Worm (Caenorhabditis elegans) whole organism, L4 larva: ENCODE data around the gene smvt-1.
A peak's percentile ranks its signal among the peaks of the same experiment; 100 is the strongest.

Experiments used
- F26F4.8 ChIP-seq: fragments of 200-800 bp; sonication (Bioruptor generic); conservative IDR thresholded peaks from 2 replicates; pipeline ENCODE4 v1.3.6; 2022; ENCODE audit warnings: missing genetic modification characterization, missing compliant biosample characterization
- F44E2.7 ChIP-seq: fragments of 200-800 bp; sonication (Bioruptor generic); IDR thresholded peaks from 2 replicates; pipeline ENCODE4 v2.1.2; 2022; ENCODE audit warnings: missing genetic modification characterization, missing compliant biosample characterization
- R02D3.7 ChIP-seq: fragments of 150-350 bp; sonication (generic microtip); optimal IDR thresholded peaks from 3 replicates; lab custom pipeline; 2014; ENCODE audit warnings: missing biosample characterization, missing genetic modification characterization
- T26A8.4 ChIP-seq: fragments of 200-800 bp; sonication (Bioruptor generic); IDR thresholded peaks from 2 replicates; pipeline ENCODE4 v1.3.6; 2022; ENCODE audit warnings: missing genetic modification characterization, missing compliant biosample characterization
- Y75B8A.6 ChIP-seq: fragments of 200-800 bp; sonication (Bioruptor generic); IDR thresholded peaks from 2 replicates; pipeline ENCODE4 v1.3.6; 2022; ENCODE audit warnings: missing genetic modification reagents, missing genetic modification characterization, missing compliant biosample characterization
- ZK337.2 ChIP-seq: fragments of 200-800 bp; sonication (Bioruptor generic); IDR thresholded peaks from 2 replicates; pipeline ENCODE4 v1.3.6; 2022; ENCODE audit warnings: missing genetic modification reagents, missing genetic modification characterization, missing compliant biosample characterization
- ZK546.5 ChIP-seq, 2 experiments: sonication (generic microtip); optimal IDR thresholded peaks; 2 replicates each; lab custom pipeline; 2017; ENCODE audit warnings: missing biosample characterization in 2 of 2, missing genetic modification characterization in 2 of 2
- aha-1 ChIP-seq: fragments of 150-350 bp; peaks from one replicate; lab custom pipeline; 2014; ENCODE audit warnings: missing biosample characterization, missing genetic modification characterization
- ceh-20 ChIP-seq: fragments of 200-800 bp; sonication (Bioruptor generic); IDR thresholded peaks from 2 replicates; pipeline ENCODE4 v1.3.6; 2022; ENCODE audit warnings: missing genetic modification reagents, missing genetic modification characterization, missing compliant biosample characterization
- ceh-28 ChIP-seq: fragments of 150-350 bp; optimal IDR thresholded peaks from 2 replicates; lab custom pipeline; 2014; ENCODE audit warnings: missing biosample characterization, missing genetic modification reagents, missing genetic modification characterization
- ceh-32 ChIP-seq: sonication (generic microtip); optimal IDR thresholded peaks from 2 replicates; lab custom pipeline; 2016; ENCODE audit warnings: mild to moderate bottlenecking, missing genetic modification characterization, missing compliant biosample characterization; ENCODE audit not compliant: poor library complexity
- ceh-44 ChIP-seq: fragments of 200-800 bp; sonication (Bioruptor generic); IDR thresholded peaks from 2 replicates; pipeline ENCODE4 v1.3.6; 2022; ENCODE audit warnings: missing genetic modification reagents, missing genetic modification characterization, missing compliant biosample characterization
- ceh-62 ChIP-seq: sonication (generic microtip); optimal IDR thresholded peaks from 2 replicates; lab custom pipeline; 2017; ENCODE audit warnings: missing biosample characterization, missing genetic modification characterization
- ces-1 ChIP-seq: fragments of 150-350 bp; sonication (generic microtip); optimal IDR thresholded peaks from 4 replicates; lab custom pipeline; 2014; ENCODE audit warnings: missing biosample characterization, missing genetic modification reagents, missing genetic modification characterization
- cey-2 ChIP-seq: sonication (generic microtip); optimal IDR thresholded peaks from 3 replicates; lab custom pipeline; 2017; ENCODE audit warnings: missing genetic modification characterization, mild to moderate bottlenecking, missing compliant biosample characterization, antibody characterized with exemption, borderline replicate concordance; ENCODE audit not compliant: insufficient read depth
- ctbp-1 ChIP-seq: fragments of 200-800 bp; sonication (Bioruptor generic); IDR thresholded peaks from 2 replicates; pipeline ENCODE4 v1.3.6; 2022; ENCODE audit warnings: missing genetic modification reagents, missing genetic modification characterization, missing compliant biosample characterization
- daf-12 ChIP-seq: fragments of 150-350 bp; optimal IDR thresholded peaks from 2 replicates; lab custom pipeline; 2014; ENCODE audit warnings: missing biosample characterization, missing genetic modification reagents, missing genetic modification characterization
- daf-16 ChIP-seq, 3 experiments: sonication (generic microtip); optimal IDR thresholded peaks; 2 replicates each; lab custom pipeline; 2016 to 2017; ENCODE audit warnings: missing genetic modification characterization in 3 of 3, missing genetic modification reagents in 3 of 3, mild to moderate bottlenecking in 2 of 3, missing compliant biosample characterization in 2 of 3, missing biosample characterization in 1 of 3, moderate library complexity in 1 of 3
- dmd-8 ChIP-seq: fragments of 200-800 bp; sonication (Bioruptor generic); IDR thresholded peaks from 2 replicates; pipeline ENCODE4 v1.3.6; 2022; ENCODE audit warnings: missing genetic modification characterization, missing compliant biosample characterization
- dmd-9 ChIP-seq: fragments of 200-800 bp; sonication (Bioruptor generic); IDR thresholded peaks from 2 replicates; pipeline ENCODE4 v1.3.6; 2022; ENCODE audit warnings: missing genetic modification reagents, missing genetic modification characterization, missing compliant biosample characterization
- fos-1 ChIP-seq: fragments of 150-350 bp; optimal IDR thresholded peaks from 2 replicates; lab custom pipeline; 2014; ENCODE audit warnings: missing biosample characterization, missing genetic modification characterization
- hlh-11 ChIP-seq: fragments of 200-800 bp; sonication (Bioruptor generic); optimal IDR thresholded peaks from 2 replicates; lab custom pipeline; 2018; ENCODE audit warnings: mild to moderate bottlenecking, missing genetic modification characterization, missing compliant biosample characterization
- hlh-30 ChIP-seq: sonication (generic microtip); optimal IDR thresholded peaks from 2 replicates; lab custom pipeline; 2017; ENCODE audit warnings: antibody characterized with exemption, mild to moderate bottlenecking, missing genetic modification characterization, missing compliant biosample characterization; ENCODE audit not compliant: insufficient read depth
- hmg-1.1 ChIP-seq: fragments of 200-800 bp; sonication (Bioruptor generic); IDR thresholded peaks from 2 replicates; pipeline ENCODE4 v1.3.6; 2022; ENCODE audit warnings: missing genetic modification reagents, missing genetic modification characterization, missing compliant biosample characterization
- jun-1 ChIP-seq: fragments of 150-350 bp; optimal IDR thresholded peaks from 2 replicates; lab custom pipeline; 2014; ENCODE audit warnings: missing biosample characterization, missing genetic modification reagents, missing genetic modification characterization
- lim-7 ChIP-seq: fragments of 200-800 bp; sonication (Bioruptor generic); IDR thresholded peaks from 2 replicates; pipeline ENCODE4 v1.3.6; 2022; ENCODE audit warnings: missing genetic modification characterization, missing compliant biosample characterization
- lin-13 ChIP-seq: fragments of 150-350 bp; optimal IDR thresholded peaks from 2 replicates; lab custom pipeline; 2014; ENCODE audit warnings: missing biosample characterization, missing genetic modification reagents, missing genetic modification characterization
- lin-39 ChIP-seq: fragments of 150-350 bp; optimal IDR thresholded peaks from 2 replicates; lab custom pipeline; 2014; ENCODE audit warnings: missing biosample characterization, missing genetic modification reagents, missing genetic modification characterization
- lir-3 ChIP-seq: sonication (generic microtip); optimal IDR thresholded peaks from 2 replicates; lab custom pipeline; 2016; ENCODE audit warnings: mild to moderate bottlenecking, missing genetic modification characterization, missing compliant biosample characterization
- madf-9 ChIP-seq: fragments of 200-800 bp; sonication (Bioruptor generic); conservative IDR thresholded peaks from 2 replicates; pipeline ENCODE4 v1.3.6; 2022; ENCODE audit warnings: missing genetic modification reagents, missing genetic modification characterization, missing compliant biosample characterization
- mdl-1 ChIP-seq, 2 experiments: fragments of 150-350 bp in 1 of 2; sonication (generic microtip) in 1 of 2; optimal IDR thresholded peaks; 2 replicates each; lab custom pipeline; 2014 to 2017; ENCODE audit warnings: missing biosample characterization in 2 of 2, missing genetic modification characterization in 2 of 2
- mep-1 ChIP-seq: fragments of 150-350 bp; sonication (generic microtip); optimal IDR thresholded peaks from 3 replicates; lab custom pipeline; 2014; ENCODE audit warnings: missing biosample characterization, missing genetic modification characterization
- mes-2 ChIP-seq: sonication (generic microtip); optimal IDR thresholded peaks from 2 replicates; lab custom pipeline; 2016; ENCODE audit warnings: missing genotype, mild to moderate bottlenecking, missing genetic modification characterization, missing compliant biosample characterization; ENCODE audit not compliant: poor library complexity, severe bottlenecking
- mxl-3 ChIP-seq: fragments of 200-800 bp; sonication (Bioruptor generic); optimal IDR thresholded peaks from 2 replicates; lab custom pipeline; 2018; ENCODE audit warnings: mild to moderate bottlenecking, missing genetic modification characterization, missing compliant biosample characterization
- nhr-11 ChIP-seq: fragments of 150-350 bp; optimal IDR thresholded peaks from 2 replicates; lab custom pipeline; 2014; ENCODE audit warnings: missing biosample characterization, missing genetic modification characterization
- nhr-237 ChIP-seq: sonication (generic microtip); optimal IDR thresholded peaks from 2 replicates; lab custom pipeline; 2017; ENCODE audit warnings: missing biosample characterization, missing genetic modification characterization
- nhr-28 ChIP-seq: fragments of 150-350 bp; optimal IDR thresholded peaks from 2 replicates; lab custom pipeline; 2014; ENCODE audit warnings: missing biosample characterization, missing genetic modification characterization
- nhr-6 ChIP-seq: fragments of 150-350 bp; optimal IDR thresholded peaks from 2 replicates; lab custom pipeline; 2014; ENCODE audit warnings: missing biosample characterization, missing genetic modification characterization
- pha-4 ChIP-seq, 2 experiments: fragments of 150-350 bp in 1 of 2; fragments of 200-800 bp in 1 of 2; sonication (Bioruptor generic) in 1 of 2; IDR thresholded peaks in 1 of 2; optimal IDR thresholded peaks in 1 of 2; 2 replicates each; pipeline versions ENCODE4 v1.3.6 to Lab custom; 2014 to 2022; ENCODE audit warnings: missing genetic modification characterization in 2 of 2, missing genetic modification reagents in 2 of 2, missing biosample characterization in 1 of 2, missing compliant biosample characterization in 1 of 2
- php-3 ChIP-seq: fragments of 200-800 bp; sonication (Bioruptor generic); IDR thresholded peaks from 2 replicates; pipeline ENCODE4 v1.3.6; 2022; ENCODE audit warnings: missing genetic modification reagents, missing genetic modification characterization, missing compliant biosample characterization
- saeg-2 ChIP-seq: fragments of 200-800 bp; sonication (Bioruptor generic); IDR thresholded peaks from 2 replicates; pipeline ENCODE4 v1.3.6; 2022; ENCODE audit warnings: missing genetic modification reagents, missing genetic modification characterization, missing compliant biosample characterization
- sdz-12 ChIP-seq: fragments of 200-800 bp; sonication (Bioruptor generic); optimal IDR thresholded peaks from 2 replicates; lab custom pipeline; 2018; ENCODE audit warnings: mild to moderate bottlenecking, missing genetic modification characterization, missing compliant biosample characterization
- snpc-1.2 ChIP-seq: fragments of 200-800 bp; sonication (Bioruptor generic); IDR thresholded peaks from 2 replicates; pipeline ENCODE4 v1.3.6; 2022; ENCODE audit warnings: missing genetic modification reagents, missing genetic modification characterization, missing compliant biosample characterization
- snpc-4 ChIP-seq: fragments of 150-350 bp; optimal IDR thresholded peaks from 2 replicates; lab custom pipeline; 2014; ENCODE audit warnings: missing biosample characterization, missing genetic modification characterization
- spr-1 ChIP-seq: sonication (generic microtip); optimal IDR thresholded peaks from 2 replicates; lab custom pipeline; 2016; ENCODE audit warnings: mild to moderate bottlenecking, missing genetic modification characterization, missing compliant biosample characterization
- unc-130 ChIP-seq: sonication (generic microtip); optimal IDR thresholded peaks from 2 replicates; lab custom pipeline; 2016; ENCODE audit warnings: missing genetic modification reagents, missing genetic modification characterization, missing compliant biosample characterization
- unc-39 ChIP-seq: sonication (generic microtip); optimal IDR thresholded peaks from 2 replicates; lab custom pipeline; 2017; ENCODE audit warnings: missing biosample characterization, missing genetic modification characterization
- zfp-3 ChIP-seq: fragments of 200-800 bp; sonication (Bioruptor generic); conservative IDR thresholded peaks from 2 replicates; pipeline ENCODE4 v1.3.6; 2022; ENCODE audit warnings: missing genetic modification reagents, missing genetic modification characterization, missing compliant biosample characterization
- zip-11 ChIP-seq: fragments of 200-800 bp; sonication (Bioruptor generic); IDR thresholded peaks from 2 replicates; pipeline ENCODE4 v1.3.6; 2022; ENCODE audit warnings: missing genetic modification characterization, missing compliant biosample characterization
- zip-2 ChIP-seq: fragments of 150-350 bp; optimal IDR thresholded peaks from 2 replicates; lab custom pipeline; 2014; ENCODE audit warnings: missing biosample characterization, missing genetic modification characterization
- ztf-11 ChIP-seq: fragments of 150-350 bp; optimal IDR thresholded peaks from 2 replicates; lab custom pipeline; 2014; ENCODE audit warnings: missing biosample characterization, missing genetic modification characterization

Gene smvt-1

DNA sequence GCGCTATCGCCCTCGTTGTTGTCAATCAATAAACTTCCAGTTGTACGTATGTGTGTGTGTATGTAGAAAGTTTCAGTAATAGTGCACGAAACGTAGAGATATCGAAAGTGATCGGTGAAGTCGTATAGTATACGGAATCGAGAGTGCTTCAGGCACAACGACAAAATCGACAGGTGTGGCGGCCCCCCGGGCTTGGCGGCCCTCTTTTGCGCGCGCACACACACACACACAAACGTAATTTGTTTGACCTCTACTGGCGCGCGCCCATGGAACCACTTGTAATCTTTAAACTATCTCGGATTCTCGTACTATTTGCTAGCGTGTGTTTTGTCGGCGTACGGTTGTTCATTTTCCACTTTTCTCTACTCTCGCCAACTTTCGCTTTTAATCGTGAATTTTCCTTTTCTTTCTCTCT lies 42.8 kb upstream of the smvt-1 start (continued):
- TF ChIP-seq ztf-11 (tag; lab: Kevin White, UChicago): no peak
- no peak for TF ChIP-seq saeg-2 (GFP tag; lab: Robert Waterston, UW)
- TF ChIP-seq ces-1 (GFP tag; lab: Kevin White, UChicago): no peak
- no peak for TF ChIP-seq pha-4 (GFP tag; IDR thresholded peaks at IDR 0.05; lab: Robert Waterston, UW)
- no peak for TF ChIP-seq pha-4 (tag; optimal IDR thresholded peaks at IDR 0.05; lab: Kevin White, UChicago)
- no peak for TF ChIP-seq cey-2 (tag; lab: Kevin White, UChicago)
- 0 out of 2 replicates have a peak, but pooled peaks have one; percentile 27 for TF ChIP-seq hmg-1.1
- TF ChIP-seq ceh-28 (tag; lab: Kevin White, UChicago): no peak
- TF ChIP-seq spr-1 (tag; lab: Kevin White, UChicago): no peak
- no peak for TF ChIP-seq unc-130 (GFP tag; lab: Kevin White, UChicago)
- peak; percentile 61 for TF ChIP-seq mxl-3 (GFP tag; lab: Kevin White, UChicago)
- no peak for TF ChIP-seq lin-13 (GFP tag; lab: Kevin White, UChicago)
- TF ChIP-seq mdl-1 (tag; optimal IDR thresholded peaks at IDR 0.05; lab: Kevin White, UChicago): peak in 1 of 2 experiments; percentile 37
- TF ChIP-seq unc-39 (tag; lab: Kevin White, UChicago): no peak
- TF ChIP-seq dmd-8 (GFP tag; lab: Robert Waterston, UW): no peak
- no peak for TF ChIP-seq daf-16 (GFP tag; optimal IDR thresholded peaks at IDR 0.05; lab: Kevin White, UChicago)
- peak; percentile 48 for TF ChIP-seq daf-16 (tag; optimal IDR thresholded peaks at IDR 0.05; lab: Kevin White, UChicago)
- no peak for TF ChIP-seq sdz-12 (GFP tag; lab: Kevin White, UChicago)
- TF ChIP-seq zfp-3: no peak
- no peak for TF ChIP-seq Y75B8A.6 (GFP tag; lab: Robert Waterston, UW)
- TF ChIP-seq lin-39 (tag; lab: Kevin White, UChicago): no peak
- no peak for TF ChIP-seq nhr-237
- no peak for TF ChIP-seq F26F4.8 (GFP tag; lab: Robert Waterston, UW)
- TF ChIP-seq zip-2 (tag; lab: Kevin White, UChicago): no peak
- no peak for TF ChIP-seq ceh-32 (tag; lab: Kevin White, UChicago)
- no peak for TF ChIP-seq zip-11 (GFP tag; lab: Robert Waterston, UW)
- 0 out of 2 replicates have a peak, but pooled peaks have one; percentile 49 for TF ChIP-seq T26A8.4
- TF ChIP-seq mes-2 (tag; lab: Kevin White, UChicago): peak; percentile 39
- TF ChIP-seq nhr-6 (tag; lab: Kevin White, UChicago): no peak
- TF ChIP-seq nhr-28 (tag; lab: Kevin White, UChicago): peak; percentile 55
- TF ChIP-seq ctbp-1 (GFP tag; lab: Robert Waterston, UW): no peak
- TF ChIP-seq dmd-9 (GFP tag; lab: Robert Waterston, UW): no peak
- no peak for TF ChIP-seq lir-3
- TF ChIP-seq ZK546.5 (tag; optimal IDR thresholded peaks at IDR 0.05; lab: Kevin White, UChicago): no peak
- no peak for TF ChIP-seq snpc-1.2 (GFP tag; lab: Robert Waterston, UW)
- no peak for TF ChIP-seq jun-1 (tag; lab: Kevin White, UChicago)
- no peak for TF ChIP-seq snpc-4
- TF ChIP-seq R02D3.7 (tag; lab: Kevin White, UChicago): no peak
- no peak for TF ChIP-seq ceh-62 (tag; lab: Kevin White, UChicago)
- no peak for TF ChIP-seq php-3 (GFP tag; lab: Robert Waterston, UW)
- peak; percentile 38 for TF ChIP-seq hlh-30 (tag; lab: Kevin White, UChicago)
- peak; percentile 77 for TF ChIP-seq hlh-11
- no peak for TF ChIP-seq daf-12 (tag; lab: Kevin White, UChicago)
- peak; percentile 85 for TF ChIP-seq aha-1 (tag; lab: Kevin White, UChicago)
- TF ChIP-seq nhr-11 (tag; lab: Kevin White, UChicago): no peak
- no peak for TF ChIP-seq F44E2.7
- no peak for TF ChIP-seq fos-1 (tag; lab: Kevin White, UChicago)
- no peak for TF ChIP-seq ceh-20 (GFP tag; lab: Robert Waterston, UW)
- no peak for TF ChIP-seq ZK337.2 (GFP tag; lab: Robert Waterston, UW)
- no peak for TF ChIP-seq lim-7 (GFP tag; lab: Robert Waterston, UW)
- peak; percentile 71 for TF ChIP-seq mep-1 (tag; lab: Kevin White, UChicago)
- no peak for TF ChIP-seq ceh-44
- no peak for TF ChIP-seq madf-9 (GFP tag; lab: Robert Waterston, UW)
